Fruit fly (Drosophila melanogaster) whole organism, wandering third instar larva: Measurements from ENCODE around the gene CAH2.

Experiments
- Abd-B ChIP-seq: fragments of >200 bp; optimal IDR thresholded peaks from 2 replicates; lab custom pipeline; 2017; ENCODE audit warnings: missing biosample characterization, missing genetic modification characterization
- CG9705 ChIP-seq: fragments of 200-800 bp; sonication (Bioruptor generic); optimal IDR thresholded peaks from 2 replicates; lab custom pipeline; 2018; ENCODE audit warnings: missing biosample characterization, mild to moderate bottlenecking, missing genetic modification characterization
- CrebA ChIP-seq: fragments of 200-800 bp; sonication (Bioruptor generic); optimal IDR thresholded peaks from 2 replicates; lab custom pipeline; 2016; ENCODE audit warnings: missing biosample characterization, mild to moderate bottlenecking, missing genetic modification characterization, borderline replicate concordance
- Dfd ChIP-seq: fragments of >200 bp; optimal IDR thresholded peaks from 2 replicates; lab custom pipeline; 2017; ENCODE audit warnings: missing biosample characterization, missing genetic modification characterization
- Dif ChIP-seq: fragments of 200-275, 200-300 bp; sonication (Bioruptor generic); optimal IDR thresholded peaks from 2 replicates; lab custom pipeline; 2018; ENCODE audit warnings: missing biosample characterization, missing genetic modification characterization; ENCODE audit not compliant: partially characterized antibody
- GATAd ChIP-seq: sonication (Bioruptor generic); optimal IDR thresholded peaks from 2 replicates; lab custom pipeline; 2016; ENCODE audit warnings: missing biosample characterization, missing genetic modification characterization
- HLH106 ChIP-seq: fragments of 200-800 bp; optimal IDR thresholded peaks from 3 replicates; lab custom pipeline; 2019; ENCODE audit warnings: missing biosample characterization, mild to moderate bottlenecking, missing genetic modification characterization, moderate library complexity
- Hnf4 ChIP-seq: fragments of 200-800 bp; sonication (Bioruptor generic); optimal IDR thresholded peaks from 2 replicates; lab custom pipeline; 2016; ENCODE audit warnings: missing biosample characterization, mild to moderate bottlenecking, missing genetic modification characterization
- Hr78 ChIP-seq: fragments of >200 bp; optimal IDR thresholded peaks from 2 replicates; lab custom pipeline; 2017; ENCODE audit warnings: missing biosample characterization, missing genetic modification characterization
- Mio ChIP-seq: sonication (Bioruptor generic); optimal IDR thresholded peaks from 2 replicates; lab custom pipeline; 2016; ENCODE audit warnings: missing biosample characterization, missing genetic modification characterization
- OdsH ChIP-seq: fragments of 200-800 bp; sonication (Bioruptor generic); optimal IDR thresholded peaks from 2 replicates; lab custom pipeline; 2016; ENCODE audit warnings: missing biosample characterization, mild to moderate bottlenecking, missing genetic modification characterization
- Rel ChIP-seq, 2 experiments: fragments of 200-800 bp; sonication (Bioruptor generic) in 1 of 2; optimal IDR thresholded peaks; 2 replicates in 1 of 2; 3 replicates in 1 of 2; lab custom pipeline; 2016 to 2019; ENCODE audit warnings: mild to moderate bottlenecking in 2 of 2, missing biosample characterization in 2 of 2, missing genetic modification characterization in 2 of 2, moderate library complexity in 1 of 2
- Sp1 ChIP-seq: fragments of 200-800 bp; sonication (Bioruptor generic); optimal IDR thresholded peaks from 3 replicates; lab custom pipeline; 2019; ENCODE audit warnings: missing biosample characterization, mild to moderate bottlenecking, missing genetic modification characterization, moderate library complexity
- Vsx2 ChIP-seq: fragments of 200-300, 225-300 bp; sonication (Bioruptor generic); optimal IDR thresholded peaks from 2 replicates; lab custom pipeline; 2018; ENCODE audit warnings: missing biosample characterization, missing genetic modification characterization; ENCODE audit not compliant: partially characterized antibody
- br ChIP-seq: fragments of 200-800 bp; sonication (Bioruptor generic); optimal IDR thresholded peaks from 2 replicates; lab custom pipeline; 2016; ENCODE audit warnings: missing biosample characterization, missing genetic modification characterization
- brk ChIP-seq: fragments of 200-800 bp; sonication (Bioruptor generic); optimal IDR thresholded peaks from 2 replicates; lab custom pipeline; 2016; ENCODE audit warnings: missing biosample characterization, mild to moderate bottlenecking, missing genetic modification characterization
- dl ChIP-seq, 2 experiments: fragments of 175-275, 200-275 bp in 1 of 2; fragments of 200-275 bp in 1 of 2; sonication (Bioruptor generic); optimal IDR thresholded peaks; lab custom pipeline; 2018; ENCODE audit warnings: mild to moderate bottlenecking in 2 of 2, missing biosample characterization in 2 of 2, missing genetic modification characterization in 2 of 2, moderate library complexity in 2 of 2; ENCODE audit not compliant: partially characterized antibody in 2 of 2, insufficient read depth in 1 of 2
- dsf ChIP-seq: sonication (Bioruptor generic); optimal IDR thresholded peaks from 2 replicates; lab custom pipeline; 2016; ENCODE audit warnings: missing biosample characterization, missing genetic modification characterization, borderline replicate concordance
- ey ChIP-seq: fragments of 200-800 bp; sonication (Bioruptor generic); optimal IDR thresholded peaks from 2 replicates; lab custom pipeline; 2016; ENCODE audit warnings: missing biosample characterization, missing genetic modification characterization
- foxo ChIP-seq, 2 experiments: fragments of 200-800 bp; sonication (Bioruptor generic); optimal IDR thresholded peaks; 2 replicates in 1 of 2; 3 replicates in 1 of 2; lab custom pipeline; 2016 to 2017; ENCODE audit warnings: missing biosample characterization in 2 of 2, missing genetic modification characterization in 2 of 2
- h ChIP-seq: fragments of 200-800 bp; sonication (Bioruptor generic); optimal IDR thresholded peaks from 3 replicates; lab custom pipeline; 2016; ENCODE audit warnings: missing biosample characterization, mild to moderate bottlenecking, missing genetic modification characterization
- jim ChIP-seq: fragments of 175-275, 200-325 bp; sonication (Bioruptor generic); optimal IDR thresholded peaks from 2 replicates; lab custom pipeline; 2016; ENCODE audit warnings: missing biosample characterization, mild to moderate bottlenecking, missing genetic modification characterization
- lola ChIP-seq: fragments of >200 bp; optimal IDR thresholded peaks from 2 replicates; lab custom pipeline; 2017; ENCODE audit warnings: missing biosample characterization, missing genetic modification characterization
- pan ChIP-seq: fragments of >200 bp; optimal IDR thresholded peaks from 2 replicates; lab custom pipeline; 2017
- psq ChIP-seq: fragments of 200-800 bp; sonication (Bioruptor generic); optimal IDR thresholded peaks from 3 replicates; lab custom pipeline; 2017; ENCODE audit warnings: missing biosample characterization, mild to moderate bottlenecking, missing genetic modification characterization, moderate library complexity
- rgr ChIP-seq: fragments of 200-800 bp; sonication (Bioruptor generic); optimal IDR thresholded peaks from 3 replicates; lab custom pipeline; 2016; ENCODE audit warnings: missing biosample characterization, mild to moderate bottlenecking, missing genetic modification characterization
- tai ChIP-seq: sonication (Bioruptor generic); optimal IDR thresholded peaks from 2 replicates; lab custom pipeline; 2016; ENCODE audit warnings: missing biosample characterization, missing genetic modification characterization
- usp ChIP-seq: fragments of >200 bp; optimal IDR thresholded peaks from 2 replicates; lab custom pipeline; 2017; ENCODE audit warnings: missing biosample characterization, missing genetic modification characterization
- woc ChIP-seq: sonication (Bioruptor generic); optimal IDR thresholded peaks from 2 replicates; lab custom pipeline; 2016; ENCODE audit warnings: missing biosample characterization, mild to moderate bottlenecking, missing genetic modification characterization

The CAH2 gene

dm6 chr3L:12146970-12147369 is 30.4 kb upstream of the CAH2 start:
- TF ChIP-seq Dfd (GFP tag; lab: Kevin White, UChicago) (no peak), psq (peak; percentile 80)

DNA sequence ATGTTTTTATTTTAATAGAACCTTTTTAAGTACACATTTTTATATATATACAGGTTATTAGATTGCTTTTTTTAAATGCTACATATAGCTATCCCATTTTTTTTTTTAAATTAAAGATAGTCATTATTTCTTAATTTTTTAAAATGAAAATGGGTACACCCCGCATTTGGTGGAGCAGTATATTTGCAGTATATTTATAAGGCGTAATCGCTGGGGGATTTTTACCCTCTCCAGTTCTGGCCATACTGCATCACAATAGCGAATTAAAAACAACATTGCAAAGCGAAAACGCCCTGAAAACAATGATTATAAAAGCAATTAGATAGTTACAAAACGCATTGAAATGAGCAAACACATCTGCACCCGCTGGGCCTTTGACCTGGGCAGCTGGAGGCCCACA is 28.4 kb upstream of the CAH2 start, which contains the start of gene CG32099:
Gene CG32099, plus strand, starts transcription at position 250 of the 400 bp plus-strand sequence.
- TF ChIP-seq Abd-B: no peak
- no peak for TF ChIP-seq OdsH (GFP tag; lab: Kevin White, UChicago)
- TF ChIP-seq jim (GFP tag; lab: Kevin White, UChicago): no peak
- no peak for TF ChIP-seq Rel (GFP tag; optimal IDR thresholded peaks at IDR 0.05; lab: Kevin White, UChicago)
- peak; percentile 82 for TF ChIP-seq Rel (tag; optimal IDR thresholded peaks at IDR 0.05; lab: Kevin White, UChicago)
- no peak for TF ChIP-seq lola (GFP tag; lab: Kevin White, UChicago)
- no peak for TF ChIP-seq Vsx2 (GFP tag; lab: Kevin White, UChicago)
- TF ChIP-seq dl (GFP tag; optimal IDR thresholded peaks at IDR 0.05; lab: Kevin White, UChicago; ENCODE audit: insufficient read depth in 1 of 2, partially characterized antibody in 2 of 2): no peak

dm6 chr3L:12162156-12162682 is 15.2 kb upstream of the CAH2 start:
- no peak for TF ChIP-seq Abd-B
- TF ChIP-seq woc (GFP tag; lab: Kevin White, UChicago): no peak
- TF ChIP-seq br (GFP tag; lab: Kevin White, UChicago): no peak
- no peak for TF ChIP-seq Hr78 (GFP tag; lab: Kevin White, UChicago)
- no peak for TF ChIP-seq psq

DNA sequence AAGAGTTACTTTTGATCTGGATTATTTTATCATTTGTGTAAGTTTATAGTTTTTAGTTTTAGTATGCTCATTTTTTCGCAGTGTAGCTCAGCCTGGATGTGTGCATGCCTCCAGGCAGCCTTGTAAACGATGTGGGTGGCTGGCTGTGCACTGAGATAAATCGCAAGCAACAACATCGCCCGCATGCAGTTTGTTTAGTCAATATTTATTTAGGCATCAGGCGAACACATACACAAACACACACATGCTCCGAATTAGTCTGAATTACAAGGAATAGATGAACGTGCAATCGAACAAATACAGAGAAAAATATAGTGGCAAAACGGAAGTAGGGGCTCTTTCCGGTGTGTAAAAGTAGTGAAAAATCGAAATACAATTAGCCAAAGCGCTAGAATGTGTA is 14.3 kb upstream of the CAH2 start:
- TF ChIP-seq brk (no peak), Dfd (GFP tag; lab: Kevin White, UChicago) (no peak), br (GFP tag; lab: Kevin White, UChicago) (no peak), usp (no peak), foxo (GFP tag; optimal IDR thresholded peaks at IDR 0.05; lab: Kevin White, UChicago) (no peak), Hr78 (GFP tag; lab: Kevin White, UChicago) (no peak), tai (GFP tag; lab: Kevin White, UChicago) (no peak), GATAd (GFP tag; lab: Kevin White, UChicago) (no peak), Mio (GFP tag; lab: Kevin White, UChicago) (no peak), Sp1 (GFP tag; lab: Kevin White, UChicago) (no peak), rgr (no peak), Dif (GFP tag; lab: Kevin White, UChicago) (no peak), ey (GFP tag; lab: Kevin White, UChicago) (no peak)

DNA sequence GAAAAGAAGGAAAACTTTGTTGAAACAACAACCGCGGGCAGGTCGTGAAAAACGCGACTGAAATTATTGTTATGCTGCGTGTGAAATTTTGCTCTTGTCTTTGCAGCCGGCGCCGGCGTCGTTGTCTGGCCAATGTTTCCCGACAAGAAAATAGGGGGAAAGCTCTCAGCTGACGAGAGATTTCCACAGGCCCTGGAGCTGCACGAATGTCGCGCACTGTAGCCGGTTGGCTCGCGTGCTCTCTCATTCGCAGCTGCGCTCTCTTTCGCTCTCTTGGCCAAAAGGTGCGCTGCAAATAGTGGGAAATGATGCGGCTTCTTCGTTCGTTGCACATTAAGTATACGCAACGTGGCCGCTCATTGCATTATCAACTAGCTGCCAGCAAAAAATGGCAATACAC is 13.7 kb upstream of the CAH2 start, which contains the start of gene CG9760:
Gene CG9760, minus strand, starts transcription at position 43 of the 400 bp plus-strand sequence.
- no peak for TF ChIP-seq GATAd (GFP tag; lab: Kevin White, UChicago)
- no peak for TF ChIP-seq CrebA (GFP tag; lab: Kevin White, UChicago)
- no peak for TF ChIP-seq woc (GFP tag; lab: Kevin White, UChicago)
- no peak for TF ChIP-seq dsf
- TF ChIP-seq CG9705: no peak
- no peak for TF ChIP-seq foxo (GFP tag; optimal IDR thresholded peaks at IDR 0.05; lab: Kevin White, UChicago)
- no peak for TF ChIP-seq jim (GFP tag; lab: Kevin White, UChicago)
- TF ChIP-seq h (GFP tag; lab: Kevin White, UChicago): no peak
- TF ChIP-seq, all 38 proteins: peak for 0

dm6 chr3L:12175382-12175781 is 2.0 kb upstream of the CAH2 start, which contains the start of gene Rh7:
TSS of gene Rh7 (minus strand) at chr3L:12175482.
- TF ChIP-seq OdsH (GFP tag; lab: Kevin White, UChicago) (no peak), Dif (GFP tag; lab: Kevin White, UChicago) (no peak), CG9705 (no peak), dsf (no peak), h (GFP tag; lab: Kevin White, UChicago) (no peak), tai (GFP tag; lab: Kevin White, UChicago) (no peak), Hnf4 (GFP tag; lab: Kevin White, UChicago) (no peak), pan (lab: Kevin White, UChicago) (no peak), HLH106 (no peak)
